Worm (Caenorhabditis elegans): ENCODE data around the gene cyp-33D1.

ce11 chrV:16202618-16203017, 27.0 kb upstream of the cyp-33D1 start, which contains the start of gene F11A5.18:
- TF ChIP-seq ztf-29 (GFP tag; IDR thresholded peaks at IDR 0.05) (no peak), tab-1 (GFP tag; IDR thresholded peaks at IDR 0.05) (no peak), med-1 (GFP tag; optimal IDR thresholded peaks at IDR 0.05; ENCODE audit: insufficient read depth) (no peak), cog-1 (tag; optimal IDR thresholded peaks at IDR 0.05) (no peak), ztf-23 (GFP tag; IDR thresholded peaks at IDR 0.05) (no peak), flt-1 (GFP tag; IDR thresholded peaks at IDR 0.05) (no peak), klf-2 (GFP tag; conservative IDR thresholded peaks at IDR 0.05) (no peak), ref-1 (GFP tag; conservative IDR thresholded peaks at IDR 0.05) (no peak), T22C8.4 (GFP tag; IDR thresholded peaks at IDR 0.05) (no peak)
